Fruit fly (Drosophila melanogaster) whole organism, adult: Measurements from ENCODE around the gene ALiX.

ENCODE experiments used
- CG11617 ChIP-seq: fragments of 200-800 bp; sonication (Bioruptor generic); optimal IDR thresholded peaks from 2 replicates; lab custom pipeline; 2017; ENCODE audit warnings: mild to moderate bottlenecking, missing biosample characterization, missing genetic modification reagents, missing genetic modification characterization
- CG12768 ChIP-seq: fragments of 200-800 bp; sonication (Bioruptor generic); optimal IDR thresholded peaks from 2 replicates; lab custom pipeline; 2017; ENCODE audit warnings: missing biosample characterization, missing genetic modification characterization, mild to moderate bottlenecking, moderate library complexity, missing genetic modification reagents
- CG14711 ChIP-seq: fragments of 200-800 bp; sonication (Bioruptor generic); optimal IDR thresholded peaks from 2 replicates; lab custom pipeline; 2018; ENCODE audit warnings: missing biosample characterization, mild to moderate bottlenecking, missing genetic modification characterization, moderate library complexity
- CG1620 ChIP-seq: fragments of 200-800 bp; sonication (Bioruptor generic); optimal IDR thresholded peaks from 2 replicates; lab custom pipeline; 2016; ENCODE audit warnings: missing biosample characterization, missing genetic modification characterization
- CG33017 ChIP-seq: fragments of 200-800 bp; sonication (Bioruptor generic); optimal IDR thresholded peaks from 2 replicates; lab custom pipeline; 2018; ENCODE audit warnings: missing biosample characterization, mild to moderate bottlenecking, missing genetic modification characterization, moderate library complexity
- CG5204 ChIP-seq: fragments of 200-800 bp; sonication (Bioruptor generic); optimal IDR thresholded peaks from 2 replicates; lab custom pipeline; 2016; ENCODE audit warnings: missing biosample characterization, missing genetic modification characterization
- CG7045 ChIP-seq: fragments of 200-800 bp; sonication (Bioruptor generic); optimal IDR thresholded peaks from 2 replicates; lab custom pipeline; 2017; ENCODE audit warnings: missing biosample characterization, mild to moderate bottlenecking, missing genetic modification characterization
- CG7101 ChIP-seq: fragments of 200-800 bp; sonication (Bioruptor generic); optimal IDR thresholded peaks from 2 replicates; lab custom pipeline; 2018; ENCODE audit warnings: missing biosample characterization, mild to moderate bottlenecking, missing genetic modification characterization, moderate library complexity
- Clk ChIP-seq: fragments of 200-800 bp; sonication (Bioruptor generic); optimal IDR thresholded peaks from 2 replicates; lab custom pipeline; 2017; ENCODE audit warnings: missing biosample characterization, missing genetic modification characterization
- Crg-1 ChIP-seq: fragments of 200-800 bp; sonication (Bioruptor generic); optimal IDR thresholded peaks from 2 replicates; lab custom pipeline; 2016; ENCODE audit warnings: missing biosample characterization, missing genetic modification characterization
- Hr96 ChIP-seq: fragments of 200-800 bp; sonication (Bioruptor generic); optimal IDR thresholded peaks from 2 replicates; lab custom pipeline; 2016; ENCODE audit warnings: missing biosample characterization, missing genetic modification characterization
- Mnt ChIP-seq: fragments of 200-800 bp; sonication (Bioruptor generic); optimal IDR thresholded peaks from 2 replicates; lab custom pipeline; 2016; ENCODE audit warnings: missing biosample characterization, mild to moderate bottlenecking, missing genetic modification characterization
- bab1 ChIP-seq: fragments of 200-800 bp; sonication (Bioruptor generic); optimal IDR thresholded peaks from 3 replicates; lab custom pipeline; 2019; ENCODE audit warnings: missing biosample characterization, mild to moderate bottlenecking, missing genetic modification characterization, moderate library complexity
- cic ChIP-seq: fragments of 200-800 bp; sonication (Bioruptor generic); optimal IDR thresholded peaks from 2 replicates; lab custom pipeline; 2017; ENCODE audit warnings: missing biosample characterization, mild to moderate bottlenecking, missing genetic modification characterization, moderate library complexity
- cnc ChIP-seq, 2 experiments: fragments of >200 bp; optimal IDR thresholded peaks; 2 replicates each; lab custom pipeline; 2017
- kay ChIP-seq: fragments of 200-800 bp; sonication (Bioruptor generic); peaks from one replicate; lab custom pipeline; 2016; ENCODE audit warnings: missing biosample characterization, missing genetic modification characterization, borderline replicate concordance
- ovo ChIP-seq: fragments of 200-800 bp; sonication (Bioruptor generic); optimal IDR thresholded peaks from 2 replicates; lab custom pipeline; 2016; ENCODE audit warnings: missing biosample characterization, missing genetic modification characterization
- pad ChIP-seq: fragments of 200-800 bp; sonication (Bioruptor generic); optimal IDR thresholded peaks from 3 replicates; lab custom pipeline; 2017; ENCODE audit warnings: missing biosample characterization, missing genetic modification characterization, mild to moderate bottlenecking, moderate library complexity, missing genetic modification reagents
- tj ChIP-seq: fragments of 200-800 bp; sonication (Bioruptor generic); optimal IDR thresholded peaks from 3 replicates; lab custom pipeline; 2017; ENCODE audit warnings: missing biosample characterization, mild to moderate bottlenecking, missing genetic modification characterization, moderate library complexity
- toe ChIP-seq: fragments of 200-800 bp; sonication (Bioruptor generic); optimal IDR thresholded peaks from 2 replicates; lab custom pipeline; 2016; ENCODE audit warnings: missing biosample characterization, missing genetic modification characterization

The ALiX gene

dm6 chr3R:27677174-27677726 is 22.7 kb downstream of the ALiX start, which contains the start of gene Hsdl2:
Gene Hsdl2, plus strand, starts transcription at chr3R:27677522.
- TF ChIP-seq CG12768 (peak; percentile 92), pad (GFP tag; lab: Kevin White, UChicago) (peak; percentile 41), CG11617 (GFP tag; lab: Kevin White, UChicago) (peak; percentile 76), CG7101 (tag; lab: Kevin White, UChicago) (no peak), CG7045 (GFP tag; lab: Kevin White, UChicago) (peak; percentile 22), toe (GFP tag; lab: Kevin White, UChicago) (peak; percentile 62), cic (GFP tag; lab: Kevin White, UChicago) (no peak), CG33017 (tag; lab: Kevin White, UChicago) (peak; percentile 30), Clk (GFP tag; lab: Kevin White, UChicago) (peak; percentile 33), CG1620 (GFP tag; lab: Kevin White, UChicago) (peak; percentile 38), Crg-1 (peak; percentile 72), cnc (optimal IDR thresholded peaks at IDR 0.05; lab: Kevin White, UChicago) (no peak), kay (GFP tag; lab: Kevin White, UChicago) (no peak), Hr96 (GFP tag; lab: Kevin White, UChicago) (peak; percentile 57), bab1 (GFP tag; lab: Kevin White, UChicago) (peak; percentile 37), ovo (peak; percentile 41), CG14711 (tag; lab: Kevin White, UChicago) (peak; percentile 46), tj (GFP tag; lab: Kevin White, UChicago) (peak; percentile 43), CG5204 (GFP tag; lab: Kevin White, UChicago) (peak; percentile 76), Mnt (GFP tag; lab: Kevin White, UChicago) (peak; percentile 46)

dm6 chr3R:27662857-27663256 is 37.1 kb downstream of the ALiX start:
- no peak for TF ChIP-seq CG12768
- no peak for TF ChIP-seq tj (GFP tag; lab: Kevin White, UChicago)
- TF ChIP-seq Mnt (GFP tag; lab: Kevin White, UChicago), result peak; percentile 40
- no peak for TF ChIP-seq CG33017 (tag; lab: Kevin White, UChicago)
- TF ChIP-seq Hr96 (GFP tag; lab: Kevin White, UChicago), result no peak

- TF ChIP-seq CG33017 (tag; lab: Kevin White, UChicago) (no peak), CG7045 (GFP tag; lab: Kevin White, UChicago) (peak; percentile 41), CG11617 (GFP tag; lab: Kevin White, UChicago) (no peak), cic (GFP tag; lab: Kevin White, UChicago) (no peak), Mnt (GFP tag; lab: Kevin White, UChicago) (no peak), pad (GFP tag; lab: Kevin White, UChicago) (no peak), CG12768 (no peak), kay (GFP tag; lab: Kevin White, UChicago) (no peak), Crg-1 (no peak), CG5204 (GFP tag; lab: Kevin White, UChicago) (peak; percentile 57), Hr96 (GFP tag; lab: Kevin White, UChicago) (no peak), ovo (no peak), CG1620 (GFP tag; lab: Kevin White, UChicago) (no peak), bab1 (GFP tag; lab: Kevin White, UChicago) (no peak), Clk (GFP tag; lab: Kevin White, UChicago) (no peak), cnc (optimal IDR thresholded peaks at IDR 0.05; lab: Kevin White, UChicago) (no peak), CG7101 (tag; lab: Kevin White, UChicago) (no peak), toe (GFP tag; lab: Kevin White, UChicago) (peak; percentile 40), CG14711 (tag; lab: Kevin White, UChicago) (no peak)
Observed at dm6 chr3R:27661971-27662489, 37.9 kb downstream of the ALiX start, which contains the start of gene unc80. Gene unc80, plus strand, starts transcription at chr3R:27662439.

- no peak for TF ChIP-seq Mnt (GFP tag; lab: Kevin White, UChicago)
Observed at dm6 chr3R:27661389-27661788, 38.5 kb downstream of the ALiX start.

- TF ChIP-seq CG33017 (tag; lab: Kevin White, UChicago), result no peak
- TF ChIP-seq CG5204 (GFP tag; lab: Kevin White, UChicago), result no peak
- no peak for TF ChIP-seq Mnt (GFP tag; lab: Kevin White, UChicago)
Observed at dm6 chr3R:27660127-27660579, 39.8 kb downstream of the ALiX start, which contains the start of gene Mlc1. Gene Mlc1, minus strand, starts transcription at chr3R:27660177.

- TF ChIP-seq cic (GFP tag; lab: Kevin White, UChicago) (peak; percentile 16), Clk (GFP tag; lab: Kevin White, UChicago) (no peak), CG7045 (GFP tag; lab: Kevin White, UChicago) (no peak), CG11617 (GFP tag; lab: Kevin White, UChicago) (no peak), tj (GFP tag; lab: Kevin White, UChicago) (no peak), kay (GFP tag; lab: Kevin White, UChicago) (peak; percentile 71), ovo (no peak), CG7101 (tag; lab: Kevin White, UChicago) (no peak), toe (GFP tag; lab: Kevin White, UChicago) (no peak)
Observed at dm6 chr3R:27656686-27657535, 43.0 kb downstream of the ALiX start, which contains the start of gene tau. Gene tau, minus strand, starts transcription at chr3R:27656996.
